Fruit fly (Drosophila melanogaster) whole organism, embryonic: Measurements from ENCODE around the gene mei-P26.
A peak's percentile ranks its signal among the peaks of the same experiment; 100 is the strongest.

ENCODE experiments used
- CG10462 ChIP-seq: fragments of 200-800 bp; sonication (Bioruptor generic); optimal IDR thresholded peaks from 2 replicates; lab custom pipeline; 2016; ENCODE audit warnings: missing biosample characterization, missing genetic modification characterization
- CG10979 ChIP-seq: fragments of 200-800 bp; sonication (Bioruptor generic); optimal IDR thresholded peaks from 2 replicates; lab custom pipeline; 2018; ENCODE audit warnings: missing biosample characterization, mild to moderate bottlenecking, missing genetic modification characterization, moderate library complexity
- CG11504 ChIP-seq: fragments of 200-800 bp; sonication (Bioruptor generic); optimal IDR thresholded peaks from 3 replicates; lab custom pipeline; 2019; ENCODE audit warnings: missing biosample characterization, mild to moderate bottlenecking, missing genetic modification characterization, moderate library complexity
- CG12391 ChIP-seq: fragments of 200-800 bp; sonication (Bioruptor generic); optimal IDR thresholded peaks from 3 replicates; lab custom pipeline; 2018; ENCODE audit warnings: missing biosample characterization, mild to moderate bottlenecking, missing genetic modification characterization, moderate library complexity
- CG12744 ChIP-seq: fragments of 200-800 bp; sonication (Bioruptor generic); optimal IDR thresholded peaks from 2 replicates; lab custom pipeline; 2016; ENCODE audit warnings: missing biosample characterization, missing genetic modification characterization
- CG12769 ChIP-seq: fragments of 200-800 bp; sonication (Bioruptor generic); optimal IDR thresholded peaks from 2 replicates; lab custom pipeline; 2019; ENCODE audit warnings: missing biosample characterization, mild to moderate bottlenecking, missing genetic modification characterization, moderate library complexity
- CG13424 ChIP-seq: fragments of 200-800 bp; sonication (Bioruptor generic); optimal IDR thresholded peaks from 2 replicates; lab custom pipeline; 2019; ENCODE audit warnings: missing biosample characterization, mild to moderate bottlenecking, missing genetic modification characterization, moderate library complexity
- CG14050 ChIP-seq: fragments of 200-800 bp; sonication (Bioruptor generic); IDR thresholded peaks from 3 replicates; pipeline ENCODE4 v1.3.6; 2022; ENCODE audit warnings: missing biosample characterization, missing genetic modification characterization
- CG15479 ChIP-seq: fragments of 200-800 bp; sonication (Bioruptor generic); optimal IDR thresholded peaks from 3 replicates; lab custom pipeline; 2019; ENCODE audit warnings: missing biosample characterization, mild to moderate bottlenecking, missing genetic modification characterization, moderate library complexity
- CG1602 ChIP-seq: fragments of 200-800 bp; sonication (Bioruptor generic); optimal IDR thresholded peaks from 3 replicates; lab custom pipeline; 2016; ENCODE audit warnings: missing biosample characterization, missing genetic modification characterization
- CG32532 ChIP-seq: fragments of 200-800 bp; sonication (Bioruptor generic); IDR thresholded peaks from 2 replicates; pipeline ENCODE4 v1.3.6; 2022; ENCODE audit warnings: missing biosample characterization, missing genetic modification characterization
- CG3407 ChIP-seq: fragments of 200-800 bp; sonication (Bioruptor generic); optimal IDR thresholded peaks from 2 replicates; lab custom pipeline; 2018; ENCODE audit warnings: missing biosample characterization, mild to moderate bottlenecking, missing genetic modification characterization
- CG34224 ChIP-seq: fragments of 200-800 bp; sonication (Bioruptor generic); IDR thresholded peaks from 3 replicates; pipeline ENCODE4 v1.3.6; 2022; ENCODE audit warnings: missing biosample characterization, missing genetic modification characterization; ENCODE audit not compliant: partially characterized antibody
- CG4360 ChIP-seq: fragments of 200-800 bp; sonication (Bioruptor generic); IDR thresholded peaks from 2 replicates; pipeline ENCODE4 v1.3.6; 2022; ENCODE audit warnings: missing biosample characterization, missing genetic modification characterization
- CG4707 ChIP-seq: fragments of 200-800 bp; sonication (Bioruptor generic); optimal IDR thresholded peaks from 2 replicates; lab custom pipeline; 2018; ENCODE audit warnings: missing biosample characterization, mild to moderate bottlenecking, missing genetic modification characterization, moderate library complexity
- CG4820 ChIP-seq: fragments of 200-800 bp; sonication (Bioruptor generic); optimal IDR thresholded peaks from 3 replicates; lab custom pipeline; 2016; ENCODE audit warnings: missing biosample characterization, missing genetic modification characterization
- CG5180 ChIP-seq: fragments of 200-800 bp; sonication (Bioruptor generic); optimal IDR thresholded peaks from 3 replicates; lab custom pipeline; 2017; ENCODE audit warnings: missing biosample characterization, missing genetic modification characterization, mild to moderate bottlenecking, moderate library complexity, missing genetic modification reagents
- CG6791 ChIP-seq: fragments of 200-800 bp; sonication (Bioruptor generic); IDR thresholded peaks from 3 replicates; pipeline ENCODE4 v1.3.6; 2022; ENCODE audit warnings: missing biosample characterization, missing genetic modification characterization; ENCODE audit not compliant: partially characterized antibody
- CG7271 ChIP-seq: fragments of 200-800 bp; sonication (Bioruptor generic); optimal IDR thresholded peaks from 2 replicates; lab custom pipeline; 2018; ENCODE audit warnings: missing biosample characterization, mild to moderate bottlenecking, missing genetic modification characterization, moderate library complexity
- CG8478 ChIP-seq: fragments of >200 bp; optimal IDR thresholded peaks from 2 replicates; lab custom pipeline; 2018
- CG9437 ChIP-seq: fragments of 200-800 bp; sonication (Bioruptor generic); optimal IDR thresholded peaks from 2 replicates; lab custom pipeline; 2018; ENCODE audit warnings: missing biosample characterization, mild to moderate bottlenecking, missing genetic modification characterization
- Chrac-16 ChIP-seq: fragments of 200-800 bp; sonication (Bioruptor generic); optimal IDR thresholded peaks from 3 replicates; lab custom pipeline; 2016; ENCODE audit warnings: missing biosample characterization, missing genetic modification characterization
- Dek ChIP-seq: fragments of 200-800 bp; sonication (Bioruptor generic); optimal IDR thresholded peaks from 3 replicates; lab custom pipeline; 2019; ENCODE audit warnings: missing biosample characterization, mild to moderate bottlenecking, missing genetic modification characterization, moderate library complexity
- Dll ChIP-seq: fragments of 200-800 bp; sonication (Bioruptor generic); IDR thresholded peaks from 4 replicates; pipeline ENCODE4 v1.3.6; 2022; ENCODE audit warnings: missing biosample characterization, missing genetic modification characterization; ENCODE audit not compliant: partially characterized antibody
- Doc2 ChIP-seq: fragments of 200-800 bp; sonication (Bioruptor generic); IDR thresholded peaks from 2 replicates; pipeline ENCODE4 v1.3.6; 2022; ENCODE audit warnings: missing biosample characterization, missing genetic modification characterization
- Gug ChIP-seq: fragments of 200-800 bp; sonication (Bioruptor generic); IDR thresholded peaks from 4 replicates; pipeline ENCODE4 v1.3.6; 2022; ENCODE audit warnings: missing biosample characterization, missing genetic modification characterization
- Hr3 ChIP-seq: fragments of 200-800 bp; sonication (Bioruptor generic); optimal IDR thresholded peaks from 3 replicates; lab custom pipeline; 2016; ENCODE audit warnings: missing biosample characterization, missing genetic modification characterization
- NK7.1 ChIP-seq: fragments of 200-800 bp; sonication (Bioruptor generic); optimal IDR thresholded peaks from 3 replicates; lab custom pipeline; 2016; ENCODE audit warnings: missing biosample characterization, missing genetic modification characterization
- ac ChIP-seq: fragments of 200-800 bp; sonication (Bioruptor generic); optimal IDR thresholded peaks from 3 replicates; lab custom pipeline; 2017; ENCODE audit warnings: missing biosample characterization, mild to moderate bottlenecking, missing genetic modification characterization
- az2 ChIP-seq: fragments of 200-800 bp; sonication (Bioruptor generic); optimal IDR thresholded peaks from 3 replicates; lab custom pipeline; 2016; ENCODE audit warnings: missing biosample characterization, missing genetic modification characterization
- bcd ChIP-seq: fragments of 200-800 bp; sonication (Bioruptor generic); optimal IDR thresholded peaks from 2 replicates; lab custom pipeline; 2017; ENCODE audit warnings: missing biosample characterization, mild to moderate bottlenecking, missing genetic modification characterization
- btn ChIP-seq: fragments of 200-800 bp; sonication (Bioruptor generic); optimal IDR thresholded peaks from 2 replicates; lab custom pipeline; 2016; ENCODE audit warnings: missing biosample characterization, missing genetic modification characterization
- chn ChIP-seq: fragments of 200-800 bp; sonication (Bioruptor generic); optimal IDR thresholded peaks from 2 replicates; lab custom pipeline; 2016; ENCODE audit warnings: missing biosample characterization, missing genetic modification characterization
- crp ChIP-seq, 2 experiments: fragments of 200-800 bp; sonication (Bioruptor generic); optimal IDR thresholded peaks; 2 replicates in 1 of 2; 3 replicates in 1 of 2; lab custom pipeline; 2017; ENCODE audit warnings: missing biosample characterization in 2 of 2, missing genetic modification characterization in 2 of 2, mild to moderate bottlenecking in 1 of 2, moderate library complexity in 1 of 2
- dm ChIP-seq: fragments of 200-800 bp; sonication (Bioruptor generic); optimal IDR thresholded peaks from 3 replicates; lab custom pipeline; 2016; ENCODE audit warnings: missing biosample characterization, missing genetic modification characterization
- dmrt99B ChIP-seq: fragments of 200-800 bp; sonication (Bioruptor generic); optimal IDR thresholded peaks from 2 replicates; lab custom pipeline; 2018; ENCODE audit warnings: missing biosample characterization, mild to moderate bottlenecking, missing genetic modification characterization, moderate library complexity
- gem ChIP-seq: fragments of 200-800 bp; sonication (Bioruptor generic); optimal IDR thresholded peaks from 2 replicates; lab custom pipeline; 2019; ENCODE audit warnings: missing biosample characterization, mild to moderate bottlenecking, missing genetic modification characterization, moderate library complexity
- her ChIP-seq: fragments of 200-800 bp; sonication (Bioruptor generic); optimal IDR thresholded peaks from 2 replicates; lab custom pipeline; 2016; ENCODE audit warnings: missing biosample characterization, missing genetic modification characterization
- kah ChIP-seq: fragments of 200-800 bp; sonication (Bioruptor generic); optimal IDR thresholded peaks from 2 replicates; lab custom pipeline; 2018; ENCODE audit warnings: missing biosample characterization, mild to moderate bottlenecking, missing genetic modification characterization
- lbe ChIP-seq: fragments of 200-800 bp; sonication (Bioruptor generic); optimal IDR thresholded peaks from 2 replicates; lab custom pipeline; 2016; ENCODE audit warnings: missing biosample characterization, mild to moderate bottlenecking, missing genetic modification characterization
- lmd ChIP-seq: fragments of 200-800 bp; sonication (Bioruptor generic); IDR thresholded peaks from 2 replicates; pipeline ENCODE4 v1.3.6; 2022; ENCODE audit warnings: missing biosample characterization, missing genetic modification characterization
- nom ChIP-seq: fragments of 200-800 bp; sonication (Bioruptor generic); optimal IDR thresholded peaks from 2 replicates; lab custom pipeline; 2017; ENCODE audit warnings: missing biosample characterization, missing genetic modification characterization, mild to moderate bottlenecking, moderate library complexity, missing genetic modification reagents
- org-1 ChIP-seq: fragments of 200-800 bp; sonication (Bioruptor generic); optimal IDR thresholded peaks from 2 replicates; lab custom pipeline; 2017; ENCODE audit warnings: missing biosample characterization, missing genetic modification characterization
- seq ChIP-seq: fragments of 200-800 bp; sonication (Bioruptor generic); IDR thresholded peaks from 2 replicates; pipeline ENCODE4 v1.3.6; 2022; ENCODE audit warnings: missing biosample characterization, missing genetic modification characterization
- shn ChIP-seq: fragments of 200-800 bp; sonication (Bioruptor generic); optimal IDR thresholded peaks from 3 replicates; lab custom pipeline; 2016; ENCODE audit warnings: missing biosample characterization, missing genetic modification characterization
- tup ChIP-seq: fragments of 200-800 bp; sonication (Bioruptor generic); optimal IDR thresholded peaks from 2 replicates; lab custom pipeline; 2016; ENCODE audit warnings: missing biosample characterization, mild to moderate bottlenecking, missing genetic modification characterization, moderate library complexity
- vvl ChIP-seq: fragments of 200-800 bp; sonication (Bioruptor generic); IDR thresholded peaks from 2 replicates; pipeline ENCODE4 v1.3.6; 2022; ENCODE audit warnings: missing biosample characterization, missing genetic modification characterization
- zen ChIP-seq: fragments of 200-800 bp; sonication (Bioruptor generic); optimal IDR thresholded peaks from 3 replicates; lab custom pipeline; 2018; ENCODE audit warnings: missing biosample characterization, mild to moderate bottlenecking, missing genetic modification characterization, moderate library complexity
- zf30C ChIP-seq: fragments of 200-800 bp; sonication (Bioruptor generic); optimal IDR thresholded peaks from 3 replicates; lab custom pipeline; 2018; ENCODE audit warnings: missing biosample characterization, mild to moderate bottlenecking, missing genetic modification characterization

The mei-P26 gene

dm6 chrX:9136776-9137550, 26.1 kb upstream of the mei-P26 start (continued):
- TF ChIP-seq Chrac-16 (GFP tag; lab: Kevin White, UChicago) (peak; percentile 22), CG4360 (GFP tag; lab: Robert Waterston, UW) (no peak), CG13424 (peak; percentile 49), kah (GFP tag; lab: Kevin White, UChicago) (peak; percentile 7), gem (peak; percentile 79), CG12769 (tag; lab: Kevin White, UChicago) (peak; percentile 37), CG1602 (GFP tag; lab: Kevin White, UChicago) (peak; percentile 50), CG12391 (tag; lab: Kevin White, UChicago) (peak; percentile 56), CG9437 (GFP tag; lab: Kevin White, UChicago) (peak; percentile 24), her (GFP tag; lab: Kevin White, UChicago) (peak; percentile 8), tup (GFP tag; lab: Kevin White, UChicago) (peak; percentile 2), lmd (peak; percentile 44; the same call in 1 of the 2 replicates), CG8478 (lab: Kevin White, UChicago) (no peak), CG11504 (tag; lab: Kevin White, UChicago) (peak; percentile 79), CG7271 (tag; lab: Kevin White, UChicago) (no peak), Hr3 (GFP tag; lab: Kevin White, UChicago) (peak; percentile 38), Doc2 (GFP tag; lab: Robert Waterston, UW) (no peak), lbe (no peak), nom (no peak), NK7.1 (no peak), CG3407 (GFP tag; lab: Kevin White, UChicago) (peak; percentile 25), CG5180 (GFP tag; lab: Kevin White, UChicago) (peak; percentile 53), Gug (peak; percentile 23; the same call in 2 of the 4 replicates), CG32532 (GFP tag; lab: Robert Waterston, UW) (peak; percentile 26; the same call in 1 of the 2 replicates), ac (GFP tag; lab: Kevin White, UChicago) (no peak), seq (no peak), Dll (GFP tag; lab: Robert Waterston, UW) (no peak), crp (GFP tag; optimal IDR thresholded peaks at IDR 0.05; lab: Kevin White, UChicago) (peak in 1 of 2 experiments; percentile 45), btn (peak; percentile 28), CG12744 (GFP tag; lab: Kevin White, UChicago) (no peak), CG10979 (tag; lab: Kevin White, UChicago) (peak; percentile 58), bcd (GFP tag; lab: Kevin White, UChicago) (peak; percentile 31), CG15479 (GFP tag; lab: Kevin White, UChicago) (no peak), org-1 (GFP tag; lab: Kevin White, UChicago) (peak; percentile 41), zen (peak; percentile 60), shn (GFP tag; lab: Kevin White, UChicago) (peak; percentile 32), dm (GFP tag; lab: Kevin White, UChicago) (peak; percentile 5), CG34224 (no peak), dmrt99B (tag; lab: Kevin White, UChicago) (peak; percentile 73), CG4820 (peak; percentile 16), zf30C (GFP tag; lab: Kevin White, UChicago) (peak; percentile 58), CG6791 (GFP tag; lab: Robert Waterston, UW) (no peak), CG4707 (peak; percentile 16), chn (peak; percentile 3), CG14050 (peak; percentile 25; the same call in 1 of the 3 replicates), vvl (GFP tag; lab: Robert Waterston, UW) (peak; percentile 62), CG10462 (GFP tag; lab: Kevin White, UChicago) (no peak), az2 (peak; percentile 54), Dek (tag; lab: Kevin White, UChicago) (peak; percentile 2)
